Fruit fly (Drosophila melanogaster) whole organism, embryonic: ENCODE data around the gene Rhp.

ENCODE experiments used
- Abd-B ChIP-seq: fragments of 200-800 bp; sonication (Bioruptor generic); optimal IDR thresholded peaks from 2 replicates; lab custom pipeline; 2018; ENCODE audit warnings: missing biosample characterization, mild to moderate bottlenecking, missing genetic modification characterization, moderate library complexity
- CG10431 ChIP-seq: fragments of 200-800 bp; sonication (Bioruptor generic); optimal IDR thresholded peaks from 3 replicates; lab custom pipeline; 2018; ENCODE audit warnings: missing biosample characterization, mild to moderate bottlenecking, missing genetic modification characterization
- CG13894 ChIP-seq: fragments of 200-800 bp; sonication (Bioruptor generic); optimal IDR thresholded peaks from 3 replicates; lab custom pipeline; 2018; ENCODE audit warnings: missing biosample characterization, mild to moderate bottlenecking, missing genetic modification characterization, moderate library complexity
- CG15479 ChIP-seq: fragments of 200-800 bp; sonication (Bioruptor generic); optimal IDR thresholded peaks from 3 replicates; lab custom pipeline; 2019; ENCODE audit warnings: missing biosample characterization, mild to moderate bottlenecking, missing genetic modification characterization, moderate library complexity
- CG16815 ChIP-seq: fragments of 200-800 bp; sonication (Bioruptor generic); optimal IDR thresholded peaks from 3 replicates; lab custom pipeline; 2017; ENCODE audit warnings: missing biosample characterization, mild to moderate bottlenecking, missing genetic modification characterization
- CG16863 ChIP-seq: fragments of 200-800 bp; sonication (Bioruptor generic); optimal IDR thresholded peaks from 3 replicates; lab custom pipeline; 2016; ENCODE audit warnings: missing biosample characterization, missing genetic modification characterization
- CG17612 ChIP-seq: fragments of 200-800 bp; sonication (Bioruptor generic); IDR thresholded peaks from 2 replicates; pipeline ENCODE4 v1.3.6; 2022; ENCODE audit warnings: missing biosample characterization, missing genetic modification characterization
- CG30403 ChIP-seq: fragments of 200-800 bp; sonication (Bioruptor generic); optimal IDR thresholded peaks from 3 replicates; lab custom pipeline; 2016; ENCODE audit warnings: missing biosample characterization, missing genetic modification characterization
- CG34376 ChIP-seq: fragments of 200-800 bp; sonication (Bioruptor generic); optimal IDR thresholded peaks from 2 replicates; lab custom pipeline; 2018; ENCODE audit warnings: missing biosample characterization, mild to moderate bottlenecking, missing genetic modification characterization
- CG34422 ChIP-seq: fragments of 200-800 bp; sonication (Bioruptor generic); IDR thresholded peaks from 3 replicates; pipeline ENCODE4 v1.3.6; 2022; ENCODE audit warnings: missing biosample characterization, missing genetic modification characterization
- CG5180 ChIP-seq: fragments of 200-800 bp; sonication (Bioruptor generic); optimal IDR thresholded peaks from 3 replicates; lab custom pipeline; 2017; ENCODE audit warnings: missing biosample characterization, missing genetic modification characterization, mild to moderate bottlenecking, moderate library complexity, missing genetic modification reagents
- CG6175 ChIP-seq: fragments of 200-800 bp; sonication (Bioruptor generic); IDR thresholded peaks from 3 replicates; pipeline ENCODE4 v1.3.6; 2022; ENCODE audit warnings: missing biosample characterization, missing genetic modification characterization
- CG7357 ChIP-seq: fragments of 200-800 bp; sonication (Bioruptor generic); IDR thresholded peaks from 3 replicates; pipeline ENCODE4 v1.3.6; 2022; ENCODE audit warnings: missing biosample characterization, missing genetic modification characterization
- CG7786 ChIP-seq: fragments of 200-800 bp; sonication (Bioruptor generic); optimal IDR thresholded peaks from 2 replicates; lab custom pipeline; 2016; ENCODE audit warnings: missing biosample characterization, missing genetic modification characterization
- CG7928 ChIP-seq: fragments of 200-800 bp; sonication (Bioruptor generic); optimal IDR thresholded peaks from 2 replicates; lab custom pipeline; 2017; ENCODE audit warnings: missing biosample characterization, mild to moderate bottlenecking, missing genetic modification characterization
- CG8290 ChIP-seq, 3 experiments: fragments of 200-800 bp; sonication (Bioruptor generic); optimal IDR thresholded peaks; 2 replicates each; lab custom pipeline; 2016 to 2019; ENCODE audit warnings: missing biosample characterization in 3 of 3, missing genetic modification characterization in 3 of 3, mild to moderate bottlenecking in 2 of 3, moderate library complexity in 1 of 3
- CG8478 ChIP-seq: fragments of >200 bp; optimal IDR thresholded peaks from 2 replicates; lab custom pipeline; 2018
- CG9727 ChIP-seq: fragments of 200-800 bp; sonication (Bioruptor generic); optimal IDR thresholded peaks from 3 replicates; lab custom pipeline; 2017; ENCODE audit warnings: missing biosample characterization, mild to moderate bottlenecking, missing genetic modification characterization
- CG9817 ChIP-seq: fragments of 200-800 bp; sonication (Bioruptor generic); optimal IDR thresholded peaks from 2 replicates; lab custom pipeline; 2018; ENCODE audit warnings: missing biosample characterization, mild to moderate bottlenecking, missing genetic modification characterization, moderate library complexity
- Camta ChIP-seq: fragments of 200-800 bp; sonication (Bioruptor generic); optimal IDR thresholded peaks from 2 replicates; lab custom pipeline; 2016; ENCODE audit warnings: missing biosample characterization, missing genetic modification characterization
- D19B ChIP-seq: fragments of 200-800 bp; sonication (Bioruptor generic); optimal IDR thresholded peaks from 2 replicates; lab custom pipeline; 2017; ENCODE audit warnings: missing biosample characterization, mild to moderate bottlenecking, missing genetic modification characterization
- Doc2 ChIP-seq: fragments of 200-800 bp; sonication (Bioruptor generic); IDR thresholded peaks from 2 replicates; pipeline ENCODE4 v1.3.6; 2022; ENCODE audit warnings: missing biosample characterization, missing genetic modification characterization
- E2f2 ChIP-seq: fragments of 200-800 bp; sonication (Bioruptor generic); IDR thresholded peaks from 2 replicates; pipeline ENCODE4 v1.3.6; 2022; ENCODE audit warnings: missing biosample characterization, missing genetic modification characterization
- H2.0 ChIP-seq: fragments of 200-800 bp; sonication (Bioruptor generic); IDR thresholded peaks from 2 replicates; pipeline ENCODE4 v1.3.6; 2022; ENCODE audit warnings: missing biosample characterization, missing genetic modification characterization
- Max ChIP-seq: fragments of 200-800 bp; sonication (Bioruptor generic); optimal IDR thresholded peaks from 2 replicates; lab custom pipeline; 2016; ENCODE audit warnings: missing biosample characterization, mild to moderate bottlenecking, missing genetic modification characterization
- Pdp1 ChIP-seq, 2 experiments: fragments of 200-800 bp; sonication (Bioruptor generic); optimal IDR thresholded peaks; 3 replicates each; lab custom pipeline; 2016; ENCODE audit warnings: missing biosample characterization in 2 of 2, missing genetic modification characterization in 2 of 2, mild to moderate bottlenecking in 1 of 2, moderate library complexity in 1 of 2
- Sox102F ChIP-seq: fragments of 200-800 bp; sonication (Bioruptor generic); optimal IDR thresholded peaks from 2 replicates; lab custom pipeline; 2018; ENCODE audit warnings: missing biosample characterization, mild to moderate bottlenecking, missing genetic modification characterization, moderate library complexity
- Spps ChIP-seq: fragments of 200-800 bp; sonication (Bioruptor generic); optimal IDR thresholded peaks from 2 replicates; lab custom pipeline; 2018; ENCODE audit warnings: missing biosample characterization, mild to moderate bottlenecking, missing genetic modification characterization
- YL-1 ChIP-seq: fragments of 200-800 bp; sonication (Bioruptor generic); optimal IDR thresholded peaks from 3 replicates; lab custom pipeline; 2017; ENCODE audit warnings: missing biosample characterization, mild to moderate bottlenecking, missing genetic modification characterization
- cg ChIP-seq: fragments of 200-800 bp; sonication (Bioruptor generic); optimal IDR thresholded peaks from 3 replicates; lab custom pipeline; 2019; ENCODE audit warnings: missing biosample characterization, mild to moderate bottlenecking, missing genetic modification characterization, moderate library complexity
- ewg ChIP-seq: fragments of 200-800 bp; sonication (Bioruptor generic); optimal IDR thresholded peaks from 3 replicates; lab custom pipeline; 2017; ENCODE audit warnings: mild to moderate bottlenecking, missing biosample characterization, missing genetic modification reagents, missing genetic modification characterization
- grau ChIP-seq: fragments of 200-800 bp; optimal IDR thresholded peaks from 3 replicates; lab custom pipeline; 2019; ENCODE audit warnings: missing biosample characterization, mild to moderate bottlenecking, missing genetic modification characterization, moderate library complexity
- kay ChIP-seq: fragments of 200-800 bp; sonication (Bioruptor generic); optimal IDR thresholded peaks from 2 replicates; lab custom pipeline; 2016; ENCODE audit warnings: missing biosample characterization, missing genetic modification characterization
- ken ChIP-seq: fragments of 200-800 bp; sonication (Bioruptor generic); IDR thresholded peaks from 3 replicates; pipeline ENCODE4 v1.3.6; 2022; ENCODE audit warnings: missing biosample characterization, missing genetic modification characterization
- lmd ChIP-seq: fragments of 200-800 bp; sonication (Bioruptor generic); IDR thresholded peaks from 2 replicates; pipeline ENCODE4 v1.3.6; 2022; ENCODE audit warnings: missing biosample characterization, missing genetic modification characterization
- nerfin-1 ChIP-seq: fragments of 200-800 bp; sonication (Bioruptor generic); optimal IDR thresholded peaks from 3 replicates; lab custom pipeline; 2019; ENCODE audit warnings: missing biosample characterization, mild to moderate bottlenecking, missing genetic modification characterization, moderate library complexity
- nom ChIP-seq: fragments of 200-800 bp; sonication (Bioruptor generic); optimal IDR thresholded peaks from 2 replicates; lab custom pipeline; 2017; ENCODE audit warnings: missing biosample characterization, missing genetic modification characterization, mild to moderate bottlenecking, moderate library complexity, missing genetic modification reagents
- org-1 ChIP-seq: fragments of 200-800 bp; sonication (Bioruptor generic); optimal IDR thresholded peaks from 2 replicates; lab custom pipeline; 2017; ENCODE audit warnings: missing biosample characterization, missing genetic modification characterization
- pros ChIP-seq: fragments of 200-800 bp; sonication (Bioruptor generic); optimal IDR thresholded peaks from 3 replicates; lab custom pipeline; 2019; ENCODE audit warnings: missing biosample characterization, mild to moderate bottlenecking, missing genetic modification characterization, moderate library complexity
- pum ChIP-seq: fragments of 200-800 bp; sonication (Bioruptor generic); optimal IDR thresholded peaks from 2 replicates; lab custom pipeline; 2016; ENCODE audit warnings: missing biosample characterization, missing genetic modification characterization
- sens ChIP-seq: fragments of 200-800 bp; sonication (Bioruptor generic); peaks from one replicate; lab custom pipeline; 2016; ENCODE audit warnings: missing biosample characterization, missing genetic modification characterization
- sob ChIP-seq: fragments of 200-800 bp; sonication (Bioruptor generic); IDR thresholded peaks from 2 replicates; pipeline ENCODE4 v1.3.6; 2022; ENCODE audit warnings: missing biosample characterization, missing genetic modification characterization
- stc ChIP-seq: fragments of 200-800 bp; sonication (Bioruptor generic); IDR thresholded peaks from 2 replicates; pipeline ENCODE4 v1.3.6; 2022; ENCODE audit warnings: missing biosample characterization, missing genetic modification characterization
- tll ChIP-seq, 2 experiments: fragments of 200-800 bp in 1 of 2; fragments of >200 bp in 1 of 2; sonication (Bioruptor generic) in 1 of 2; optimal IDR thresholded peaks; 2 replicates each; lab custom pipeline; 2017 to 2019; ENCODE audit warnings: missing biosample characterization in 2 of 2, missing genetic modification characterization in 2 of 2, mild to moderate bottlenecking in 1 of 2, moderate library complexity in 1 of 2
- ttk ChIP-seq: fragments of 200-800 bp; sonication (Bioruptor generic); IDR thresholded peaks from 2 replicates; pipeline ENCODE4 v2.1.2; 2022; ENCODE audit warnings: missing biosample characterization, missing genetic modification characterization

Rhp gene

dm6 chrX:15818608-15819184 lies 30.0 kb downstream of the Rhp start (continued):
- TF ChIP-seq CG6175 (GFP tag; lab: Robert Waterston, UW) (no peak), Camta (peak; percentile 11), sob (no peak), cg (GFP tag; lab: Kevin White, UChicago) (no peak), org-1 (GFP tag; lab: Kevin White, UChicago) (no peak), pum (GFP tag; lab: Kevin White, UChicago) (peak; percentile 11), CG9817 (no peak), CG9727 (no peak), CG16815 (peak; percentile 1), H2.0 (GFP tag; lab: Robert Waterston, UW) (peak; percentile 16; the same call in 1 of the 2 replicates), ttk (GFP tag; lab: Robert Waterston, UW) (no peak), D19B (GFP tag; lab: Kevin White, UChicago) (peak; percentile 90)
- TF ChIP-seq, all 482 proteins: peak for 65

- TF ChIP-seq Spps (tag; lab: Kevin White, UChicago) (no peak), Abd-B (no peak), Sox102F (no peak), E2f2 (no peak), Max (GFP tag; lab: Kevin White, UChicago) (no peak), CG8290 (GFP tag; optimal IDR thresholded peaks at IDR 0.05; lab: Kevin White, UChicago) (peak; percentile 53), CG8290 (tag; optimal IDR thresholded peaks at IDR 0.05; lab: Kevin White, UChicago) (peak in 1 of 2 experiments; percentile 85), CG16863 (GFP tag; lab: Kevin White, UChicago) (no peak), stc (GFP tag; lab: Robert Waterston, UW) (no peak), CG17612 (GFP tag; lab: Robert Waterston, UW) (peak; percentile 90), CG10431 (GFP tag; lab: Kevin White, UChicago) (no peak), ken (GFP tag; lab: Robert Waterston, UW) (no peak), CG7786 (GFP tag; lab: Kevin White, UChicago) (no peak), CG30403 (GFP tag; lab: Kevin White, UChicago) (no peak), CG7357 (GFP tag; lab: Robert Waterston, UW) (no peak)
- TF ChIP-seq, all 482 proteins: peak for 2
Observed at dm6 chrX:15822363-15822762, 33.7 kb downstream of the Rhp start.

- peak in 1 of 2 experiments; percentile 80 for TF ChIP-seq Pdp1 (GFP tag; optimal IDR thresholded peaks at IDR 0.05; lab: Kevin White, UChicago)
- peak; percentile 56 for TF ChIP-seq sens (GFP tag; lab: Kevin White, UChicago)
- TF ChIP-seq CG16863 (GFP tag; lab: Kevin White, UChicago) = no peak
- TF ChIP-seq pros (GFP tag; lab: Kevin White, UChicago) = no peak
- peak; percentile 70 for TF ChIP-seq grau (tag; lab: Kevin White, UChicago)
Observed at dm6 chrX:15833957-15834356, 45.3 kb downstream of the Rhp start.

dm6 chrX:15834594-15835236 lies 46.0 kb downstream of the Rhp start:
- TF ChIP-seq Doc2 (GFP tag; lab: Robert Waterston, UW) (no peak), kay (GFP tag; lab: Kevin White, UChicago) (peak; percentile 81), CG5180 (GFP tag; lab: Kevin White, UChicago) (no peak), CG15479 (GFP tag; lab: Kevin White, UChicago) (peak; percentile 17), nerfin-1 (peak; percentile 75), ewg (peak; percentile 9), sens (GFP tag; lab: Kevin White, UChicago) (peak; percentile 50), CG34422 (peak; percentile 18; the same call in 1 of the 3 replicates), lmd (GFP tag; lab: Robert Waterston, UW) (no peak), CG8478 (no peak), CG7928 (GFP tag; lab: Kevin White, UChicago) (no peak), YL-1 (GFP tag; lab: Kevin White, UChicago) (peak; percentile 44), nom (GFP tag; lab: Kevin White, UChicago) (peak; percentile 57), D19B (GFP tag; lab: Kevin White, UChicago) (peak; percentile 55), cg (GFP tag; lab: Kevin White, UChicago) (peak; percentile 95), CG34376 (peak; percentile 49), tll (GFP tag; optimal IDR thresholded peaks at IDR 0.05; lab: Kevin White, UChicago) (peak in 1 of 2 experiments; percentile 13), CG13894 (no peak)
